Worm (Caenorhabditis elegans) whole organism, L4 larva: Measurements from ENCODE around the gene C14A4.7.

Experiments used
- F10B5.3 ChIP-seq: sonication (generic microtip); optimal IDR thresholded peaks from 2 replicates; lab custom pipeline; 2016; ENCODE audit warnings: mild to moderate bottlenecking, missing genetic modification characterization, missing compliant biosample characterization
- T26A8.4 ChIP-seq: fragments of 200-800 bp; sonication (Bioruptor generic); IDR thresholded peaks from 2 replicates; pipeline ENCODE4 v1.3.6; 2022; ENCODE audit warnings: missing genetic modification characterization, missing compliant biosample characterization
- Y75B8A.6 ChIP-seq: fragments of 200-800 bp; sonication (Bioruptor generic); IDR thresholded peaks from 2 replicates; pipeline ENCODE4 v1.3.6; 2022; ENCODE audit warnings: missing genetic modification reagents, missing genetic modification characterization, missing compliant biosample characterization
- aly-2 ChIP-seq: sonication (generic microtip); optimal IDR thresholded peaks from 2 replicates; lab custom pipeline; 2018; ENCODE audit warnings: missing biosample characterization, missing genetic modification characterization
- attf-4 ChIP-seq: sonication (generic microtip); optimal IDR thresholded peaks from 3 replicates; lab custom pipeline; 2017; ENCODE audit warnings: missing biosample characterization, missing genetic modification characterization
- ceh-44 ChIP-seq: fragments of 200-800 bp; sonication (Bioruptor generic); IDR thresholded peaks from 2 replicates; pipeline ENCODE4 v1.3.6; 2022; ENCODE audit warnings: missing genetic modification reagents, missing genetic modification characterization, missing compliant biosample characterization
- ceh-62 ChIP-seq: sonication (generic microtip); optimal IDR thresholded peaks from 2 replicates; lab custom pipeline; 2017; ENCODE audit warnings: missing biosample characterization, missing genetic modification characterization
- ces-1 ChIP-seq: fragments of 150-350 bp; sonication (generic microtip); optimal IDR thresholded peaks from 4 replicates; lab custom pipeline; 2014; ENCODE audit warnings: missing biosample characterization, missing genetic modification reagents, missing genetic modification characterization
- cey-2 ChIP-seq: sonication (generic microtip); optimal IDR thresholded peaks from 3 replicates; lab custom pipeline; 2017; ENCODE audit warnings: missing genetic modification characterization, mild to moderate bottlenecking, missing compliant biosample characterization, antibody characterized with exemption, borderline replicate concordance; ENCODE audit not compliant: insufficient read depth
- ctbp-1 ChIP-seq: fragments of 200-800 bp; sonication (Bioruptor generic); IDR thresholded peaks from 2 replicates; pipeline ENCODE4 v1.3.6; 2022; ENCODE audit warnings: missing genetic modification reagents, missing genetic modification characterization, missing compliant biosample characterization
- daf-19 ChIP-seq: fragments of 200-800 bp; sonication (Bioruptor generic); conservative IDR thresholded peaks from 2 replicates; pipeline ENCODE4 v1.3.6; 2022; ENCODE audit warnings: missing genetic modification characterization, missing compliant biosample characterization
- egl-27 ChIP-seq: sonication (generic microtip); optimal IDR thresholded peaks from 3 replicates; lab custom pipeline; 2017; ENCODE audit warnings: missing biosample characterization, missing genetic modification reagents, missing genetic modification characterization
- fkh-10 ChIP-seq: fragments of 150-350 bp; optimal IDR thresholded peaks from 2 replicates; lab custom pipeline; 2014; ENCODE audit warnings: missing biosample characterization, missing genetic modification reagents, missing genetic modification characterization
- fos-1 ChIP-seq: fragments of 150-350 bp; optimal IDR thresholded peaks from 2 replicates; lab custom pipeline; 2014; ENCODE audit warnings: missing biosample characterization, missing genetic modification characterization
- gei-8 ChIP-seq: fragments of 200-800 bp; sonication (Bioruptor generic); optimal IDR thresholded peaks from 2 replicates; lab custom pipeline; 2018; ENCODE audit warnings: mild to moderate bottlenecking, missing genetic modification characterization, missing compliant biosample characterization
- hif-1 ChIP-seq, 2 experiments: sonication (generic microtip); optimal IDR thresholded peaks; 2 replicates each; lab custom pipeline; 2016 to 2017; ENCODE audit warnings: missing compliant biosample characterization in 2 of 2, missing genetic modification characterization in 2 of 2, missing genetic modification reagents in 2 of 2, missing genotype in 2 of 2, mild to moderate bottlenecking in 1 of 2
- hlh-11 ChIP-seq: fragments of 200-800 bp; sonication (Bioruptor generic); optimal IDR thresholded peaks from 2 replicates; lab custom pipeline; 2018; ENCODE audit warnings: mild to moderate bottlenecking, missing genetic modification characterization, missing compliant biosample characterization
- hmg-1.1 ChIP-seq: fragments of 200-800 bp; sonication (Bioruptor generic); IDR thresholded peaks from 2 replicates; pipeline ENCODE4 v1.3.6; 2022; ENCODE audit warnings: missing genetic modification reagents, missing genetic modification characterization, missing compliant biosample characterization
- lin-15B ChIP-seq: fragments of 150-350 bp; sonication (generic microtip); optimal IDR thresholded peaks from 3 replicates; lab custom pipeline; 2014; ENCODE audit warnings: missing biosample characterization, missing genetic modification characterization
- lir-3 ChIP-seq: sonication (generic microtip); optimal IDR thresholded peaks from 2 replicates; lab custom pipeline; 2016; ENCODE audit warnings: mild to moderate bottlenecking, missing genetic modification characterization, missing compliant biosample characterization
- lsy-2 ChIP-seq, 2 experiments: fragments of 150-350 bp in 1 of 2; sonication (generic microtip) in 1 of 2; optimal IDR thresholded peaks; 2 replicates each; lab custom pipeline; 2014 to 2017; ENCODE audit warnings: missing biosample characterization in 2 of 2, missing genetic modification characterization in 2 of 2
- madf-5 ChIP-seq, 2 experiments: fragments of 200-800 bp; sonication (Bioruptor generic); IDR thresholded peaks; 2 replicates each; pipeline ENCODE4 v1.3.6; 2022; ENCODE audit warnings: missing compliant biosample characterization in 2 of 2, missing genetic modification characterization in 2 of 2
- mes-2 ChIP-seq: sonication (generic microtip); optimal IDR thresholded peaks from 2 replicates; lab custom pipeline; 2016; ENCODE audit warnings: missing genotype, mild to moderate bottlenecking, missing genetic modification characterization, missing compliant biosample characterization; ENCODE audit not compliant: poor library complexity, severe bottlenecking
- mxl-3 ChIP-seq: fragments of 200-800 bp; sonication (Bioruptor generic); optimal IDR thresholded peaks from 2 replicates; lab custom pipeline; 2018; ENCODE audit warnings: mild to moderate bottlenecking, missing genetic modification characterization, missing compliant biosample characterization
- nhr-102 ChIP-seq: sonication (generic microtip); optimal IDR thresholded peaks from 2 replicates; lab custom pipeline; 2016; ENCODE audit warnings: mild to moderate bottlenecking, missing genetic modification characterization, moderate library complexity, missing compliant biosample characterization
- nhr-237 ChIP-seq: sonication (generic microtip); optimal IDR thresholded peaks from 2 replicates; lab custom pipeline; 2017; ENCODE audit warnings: missing biosample characterization, missing genetic modification characterization
- nhr-25 ChIP-seq: sonication (generic microtip); optimal IDR thresholded peaks from 2 replicates; lab custom pipeline; 2017; ENCODE audit warnings: missing genetic modification characterization, mild to moderate bottlenecking, missing compliant biosample characterization, antibody characterized with exemption, moderate library complexity, borderline replicate concordance; ENCODE audit not compliant: insufficient read depth
- nhr-77 ChIP-seq: fragments of 150-350 bp; optimal IDR thresholded peaks from 2 replicates; lab custom pipeline; 2014; ENCODE audit warnings: missing biosample characterization, missing genetic modification characterization
- php-3 ChIP-seq: fragments of 200-800 bp; sonication (Bioruptor generic); IDR thresholded peaks from 2 replicates; pipeline ENCODE4 v1.3.6; 2022; ENCODE audit warnings: missing genetic modification reagents, missing genetic modification characterization, missing compliant biosample characterization
- rbr-2 ChIP-seq: sonication (generic microtip); optimal IDR thresholded peaks from 2 replicates; lab custom pipeline; 2016; ENCODE audit warnings: missing genotype, missing genetic modification characterization, missing compliant biosample characterization
- snpc-1.2 ChIP-seq: fragments of 200-800 bp; sonication (Bioruptor generic); IDR thresholded peaks from 2 replicates; pipeline ENCODE4 v1.3.6; 2022; ENCODE audit warnings: missing genetic modification reagents, missing genetic modification characterization, missing compliant biosample characterization
- tra-1 ChIP-seq: fragments of 200-800 bp; sonication (Bioruptor generic); IDR thresholded peaks from 2 replicates; pipeline ENCODE4 v1.3.6; 2022; ENCODE audit warnings: missing genetic modification reagents, missing genetic modification characterization, missing compliant biosample characterization
- unc-39 ChIP-seq: sonication (generic microtip); optimal IDR thresholded peaks from 2 replicates; lab custom pipeline; 2017; ENCODE audit warnings: missing biosample characterization, missing genetic modification characterization
- vab-7 ChIP-seq: fragments of 200-800 bp; sonication (Bioruptor generic); IDR thresholded peaks from 2 replicates; pipeline ENCODE4 v1.3.6; 2022; ENCODE audit warnings: missing genetic modification reagents, missing genetic modification characterization, missing compliant biosample characterization
- ztf-7 ChIP-seq: fragments of 150-350 bp; optimal IDR thresholded peaks from 2 replicates; lab custom pipeline; 2014; ENCODE audit warnings: missing biosample characterization, missing genetic modification characterization

C14A4.7 gene

ce11 chrII:10592452-10592851 lies 3.9 kb downstream of the C14A4.7 start, which contains the start of gene crn-5:
crn-5 (plus strand) TSS chrII:10592752.
- TF ChIP-seq rbr-2, result no peak
- TF ChIP-seq tra-1 (GFP tag; lab: Robert Waterston, UW), result no peak
- TF ChIP-seq madf-5 (GFP tag; IDR thresholded peaks at IDR 0.05; lab: Robert Waterston, UW), result no peak
- no peak for TF ChIP-seq snpc-1.2 (GFP tag; lab: Robert Waterston, UW)
- TF ChIP-seq daf-19, result no peak
- TF ChIP-seq T26A8.4 (GFP tag; lab: Robert Waterston, UW), result no peak
- TF ChIP-seq cey-2 (tag; lab: Kevin White, UChicago), result no peak
- TF ChIP-seq hlh-11, result no peak
- no peak for TF ChIP-seq nhr-237 (tag; lab: Kevin White, UChicago)
- TF ChIP-seq fkh-10 (GFP tag; lab: Kevin White, UChicago), result no peak
- TF ChIP-seq vab-7 (GFP tag; lab: Robert Waterston, UW), result no peak
- no peak for TF ChIP-seq php-3 (GFP tag; lab: Robert Waterston, UW)
- TF ChIP-seq nhr-102 (tag; lab: Kevin White, UChicago), result no peak

DNA sequence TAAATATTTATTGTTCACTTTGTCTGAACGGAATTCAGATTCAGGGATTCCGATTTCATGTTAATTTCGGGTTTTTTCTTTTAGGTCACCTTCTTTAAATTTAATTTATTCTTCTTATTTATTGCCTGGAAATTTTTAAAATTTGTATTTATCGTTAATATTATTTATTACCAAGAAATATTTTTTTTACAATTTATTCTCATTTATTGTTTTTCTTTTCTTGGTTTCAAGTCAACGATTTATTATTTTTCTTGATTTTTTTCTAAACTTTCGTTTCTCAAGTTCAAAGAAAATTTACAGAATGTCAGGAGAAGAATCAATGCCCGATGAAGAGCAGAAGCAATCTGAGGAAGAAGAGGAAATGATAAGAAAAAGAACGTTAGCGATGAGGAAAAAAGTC lies 8.6 kb downstream of the C14A4.7 start, which contains the start of gene crn-3:
TSS of gene crn-3 (plus strand) at position 301 of the 400 bp plus-strand sequence.
- TF ChIP-seq mes-2 (tag; lab: Kevin White, UChicago), result no peak
- no peak for TF ChIP-seq Y75B8A.6
- TF ChIP-seq unc-39, result no peak
- TF ChIP-seq nhr-77, result no peak
- no peak for TF ChIP-seq ceh-62 (tag; lab: Kevin White, UChicago)
- no peak for TF ChIP-seq ceh-44 (GFP tag; lab: Robert Waterston, UW)
- TF ChIP-seq daf-19, result no peak
- no peak for TF ChIP-seq ztf-7 (tag; lab: Kevin White, UChicago)
- TF ChIP-seq hif-1 (tag; optimal IDR thresholded peaks at IDR 0.05; lab: Kevin White, UChicago), result no peak
- TF ChIP-seq fos-1 (tag; lab: Kevin White, UChicago), result no peak
- no peak for TF ChIP-seq attf-4 (tag; lab: Kevin White, UChicago)
- TF ChIP-seq ctbp-1 (GFP tag; lab: Robert Waterston, UW), result no peak

DNA sequence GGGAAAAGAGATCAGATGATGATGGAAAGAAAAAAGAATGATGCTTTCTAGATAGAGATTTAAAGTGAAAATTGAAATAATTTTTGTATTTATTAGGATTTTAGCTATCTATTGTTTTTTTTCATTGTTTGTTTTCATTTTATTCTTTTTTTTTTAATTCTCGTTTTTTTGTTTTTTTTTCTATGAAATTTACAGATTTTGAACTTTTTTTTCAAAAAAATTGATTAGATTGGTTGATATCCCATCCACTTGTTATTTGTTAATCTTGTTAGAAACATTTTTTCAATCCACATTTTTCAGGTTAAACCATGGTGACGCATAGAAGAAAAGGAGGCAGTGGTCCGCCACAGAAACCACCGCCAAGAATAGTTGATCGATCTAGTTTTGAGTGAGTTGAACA lies 12.3 kb downstream of the C14A4.7 start, which contains the start of gene algn-9:
TSS of gene algn-9 (plus strand) at position 301 of the 400 bp plus-strand sequence.
- TF ChIP-seq unc-39, result no peak

DNA sequence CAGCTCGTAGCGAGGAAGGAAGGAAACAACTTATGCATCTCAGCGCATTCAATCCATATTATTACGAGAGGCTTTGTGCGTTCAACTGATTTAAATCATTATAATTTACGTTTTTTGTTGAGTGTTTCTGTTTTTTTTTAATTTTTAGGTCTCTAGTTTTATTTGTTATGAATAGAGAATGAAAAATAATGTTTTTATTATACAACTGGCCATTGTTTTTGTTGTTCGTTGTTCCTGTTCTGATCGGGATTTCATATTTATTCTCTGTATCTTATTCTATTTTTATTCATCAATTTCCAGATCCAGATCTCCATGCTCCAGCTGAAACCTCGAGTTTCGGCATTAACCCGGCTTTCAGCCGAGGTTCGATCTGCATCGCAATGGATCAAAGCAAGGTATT lies 14.0 kb downstream of the C14A4.7 start, which contains the start of gene mrps-22:
TSS of gene mrps-22 (plus strand) at position 301 of the 400 bp plus-strand sequence.
- TF ChIP-seq ces-1 (GFP tag; lab: Kevin White, UChicago), result no peak
- TF ChIP-seq nhr-25, result no peak
- no peak for TF ChIP-seq attf-4 (tag; lab: Kevin White, UChicago)
- TF ChIP-seq lsy-2 (tag; optimal IDR thresholded peaks at IDR 0.05; lab: Kevin White, UChicago), result no peak
- no peak for TF ChIP-seq F10B5.3 (tag; lab: Kevin White, UChicago)
- no peak for TF ChIP-seq egl-27
- no peak for TF ChIP-seq hlh-11
- TF ChIP-seq gei-8, result no peak
- TF ChIP-seq nhr-102 (tag; lab: Kevin White, UChicago), result no peak
- TF ChIP-seq hmg-1.1 (GFP tag; lab: Robert Waterston, UW), result no peak
- no peak for TF ChIP-seq aly-2 (tag; lab: Kevin White, UChicago)
- TF ChIP-seq T26A8.4 (GFP tag; lab: Robert Waterston, UW), result no peak
- TF ChIP-seq lir-3 (tag; lab: Kevin White, UChicago), result no peak
- TF ChIP-seq lin-15B (tag; lab: Kevin White, UChicago), result no peak
- TF ChIP-seq mxl-3 (GFP tag; lab: Kevin White, UChicago), result no peak
- TF ChIP-seq daf-19, result no peak
